Worm (Caenorhabditis elegans) whole organism, L2 larva: ENCODE results near the gene F53B7.7.
A peak's percentile ranks its signal among the peaks of the same experiment; 100 is the strongest.

Source experiments
- C34F6.9 ChIP-seq: fragments of 150-350 bp; optimal IDR thresholded peaks from 2 replicates; lab custom pipeline; 2014; ENCODE audit warnings: missing biosample characterization, missing genetic modification characterization
- R02D3.7 ChIP-seq: fragments of 150-350 bp; optimal IDR thresholded peaks from 2 replicates; lab custom pipeline; 2014; ENCODE audit warnings: missing biosample characterization, missing genetic modification characterization
- Y55F3AM.14 ChIP-seq: fragments of 200-800 bp; sonication (Bioruptor generic); optimal IDR thresholded peaks from 2 replicates; lab custom pipeline; 2018; ENCODE audit warnings: mild to moderate bottlenecking, missing genetic modification characterization, missing compliant biosample characterization
- ZK546.5 ChIP-seq: sonication (generic microtip); optimal IDR thresholded peaks from 2 replicates; lab custom pipeline; 2017; ENCODE audit warnings: missing biosample characterization, missing genetic modification characterization
- alr-1 ChIP-seq: fragments of 150-350 bp; optimal IDR thresholded peaks from 2 replicates; lab custom pipeline; 2014; ENCODE audit warnings: missing biosample characterization, missing genetic modification characterization
- ama-1 ChIP-seq: fragments of 150-350 bp; optimal IDR thresholded peaks from 2 replicates; lab custom pipeline; 2018; ENCODE audit warnings: inconsistent platforms
- blmp-1 ChIP-seq: sonication (generic microtip); optimal IDR thresholded peaks from 2 replicates; lab custom pipeline; 2017; ENCODE audit warnings: missing genetic modification characterization, mild to moderate bottlenecking, missing compliant biosample characterization, antibody characterized with exemption, moderate library complexity; ENCODE audit not compliant: insufficient read depth
- ceh-16 ChIP-seq: fragments of 150-350 bp; optimal IDR thresholded peaks from 2 replicates; lab custom pipeline; 2014; ENCODE audit warnings: missing biosample characterization, missing genetic modification characterization
- ceh-82 ChIP-seq: fragments of 150-350 bp; optimal IDR thresholded peaks from 2 replicates; lab custom pipeline; 2014; ENCODE audit warnings: missing biosample characterization, missing genetic modification characterization
- crh-2 ChIP-seq: sonication (generic microtip); optimal IDR thresholded peaks from 2 replicates; lab custom pipeline; 2017; ENCODE audit warnings: missing biosample characterization, missing genetic modification characterization
- fos-1 ChIP-seq: fragments of 150-350 bp; optimal IDR thresholded peaks from 2 replicates; lab custom pipeline; 2014; ENCODE audit warnings: missing biosample characterization, missing genetic modification characterization
- gmeb-1 ChIP-seq: fragments of 150-350 bp; optimal IDR thresholded peaks from 2 replicates; lab custom pipeline; 2014; ENCODE audit warnings: missing biosample characterization, missing genetic modification characterization
- lsy-2 ChIP-seq, 2 experiments: fragments of 150-350 bp in 1 of 2; sonication (generic microtip) in 1 of 2; optimal IDR thresholded peaks; 2 replicates each; lab custom pipeline; 2014 to 2017; ENCODE audit warnings: missing biosample characterization in 2 of 2, missing genetic modification characterization in 2 of 2
- mab-5 ChIP-seq: fragments of 150-350 bp; optimal IDR thresholded peaks from 2 replicates; lab custom pipeline; 2014; ENCODE audit warnings: missing biosample characterization, missing genetic modification characterization
- mbf-1 ChIP-seq: sonication (generic microtip); optimal IDR thresholded peaks from 2 replicates; lab custom pipeline; 2017; ENCODE audit warnings: missing biosample characterization, missing genetic modification characterization
- nhr-10 ChIP-seq: sonication (generic microtip); optimal IDR thresholded peaks from 2 replicates; lab custom pipeline; 2017; ENCODE audit warnings: missing biosample characterization, missing genetic modification characterization
- nhr-11 ChIP-seq: fragments of 150-350 bp; optimal IDR thresholded peaks from 2 replicates; lab custom pipeline; 2014; ENCODE audit warnings: missing biosample characterization, missing genetic modification characterization
- nhr-12 ChIP-seq: fragments of 150-350 bp; optimal IDR thresholded peaks from 2 replicates; lab custom pipeline; 2014; ENCODE audit warnings: missing biosample characterization, missing genetic modification characterization
- nhr-129 ChIP-seq: fragments of 150-350 bp; optimal IDR thresholded peaks from 2 replicates; lab custom pipeline; 2014; ENCODE audit warnings: missing biosample characterization, missing genetic modification characterization
- nhr-21 ChIP-seq: fragments of 150-350 bp; optimal IDR thresholded peaks from 2 replicates; lab custom pipeline; 2014; ENCODE audit warnings: missing biosample characterization, missing genetic modification characterization
- nhr-23 ChIP-seq: fragments of 150-350 bp; optimal IDR thresholded peaks from 2 replicates; lab custom pipeline; 2014; ENCODE audit warnings: missing biosample characterization, missing genetic modification reagents, missing genetic modification characterization
- nhr-25 ChIP-seq: fragments of 150-350 bp; sonication (generic microtip); optimal IDR thresholded peaks from 3 replicates; lab custom pipeline; 2014; ENCODE audit warnings: missing biosample characterization, missing genetic modification characterization
- nhr-6 ChIP-seq: fragments of 150-350 bp; optimal IDR thresholded peaks from 2 replicates; lab custom pipeline; 2014; ENCODE audit warnings: missing biosample characterization, missing genetic modification characterization
- nhr-77 ChIP-seq: fragments of 150-350 bp; optimal IDR thresholded peaks from 2 replicates; lab custom pipeline; 2014; ENCODE audit warnings: missing biosample characterization, missing genetic modification characterization
- peb-1 ChIP-seq: fragments of 150-350 bp; optimal IDR thresholded peaks from 2 replicates; lab custom pipeline; 2014; ENCODE audit warnings: missing biosample characterization, missing genetic modification characterization
- sem-4 ChIP-seq: fragments of 150-350 bp; optimal IDR thresholded peaks from 2 replicates; lab custom pipeline; 2014; ENCODE audit warnings: missing biosample characterization, missing genetic modification reagents, missing genetic modification characterization
- skn-1 ChIP-seq: sonication (generic microtip); optimal IDR thresholded peaks from 2 replicates; lab custom pipeline; 2017; ENCODE audit warnings: missing biosample characterization, missing genetic modification characterization
- sma-9 ChIP-seq, 2 experiments: fragments of 150-350 bp in 1 of 2; sonication (generic microtip) in 1 of 2; optimal IDR thresholded peaks; 2 replicates each; lab custom pipeline; 2014 to 2016; ENCODE audit warnings: missing genetic modification characterization in 2 of 2, mild to moderate bottlenecking in 1 of 2, missing biosample characterization in 1 of 2, missing compliant biosample characterization in 1 of 2, missing genetic modification reagents in 1 of 2, moderate library complexity in 1 of 2
- unc-55 ChIP-seq: fragments of 150-350 bp; sonication (generic microtip); optimal IDR thresholded peaks from 3 replicates; lab custom pipeline; 2014; ENCODE audit warnings: missing biosample characterization, missing genetic modification reagents, missing genetic modification characterization
- unc-62 ChIP-seq: fragments of 150-350 bp; optimal IDR thresholded peaks from 2 replicates; lab custom pipeline; 2014; ENCODE audit warnings: missing biosample characterization, missing genetic modification reagents, missing genetic modification characterization
- zag-1 ChIP-seq: fragments of 150-350 bp; optimal IDR thresholded peaks from 2 replicates; lab custom pipeline; 2014; ENCODE audit warnings: missing biosample characterization, missing genetic modification characterization
- ztf-1 ChIP-seq: fragments of 200-800 bp; sonication (Bioruptor generic); conservative IDR thresholded peaks from 2 replicates; pipeline ENCODE4 v1.3.6; 2022; ENCODE audit warnings: missing genetic modification characterization, missing compliant biosample characterization
- ztf-11 ChIP-seq: sonication (generic microtip); optimal IDR thresholded peaks from 2 replicates; lab custom pipeline; 2017; ENCODE audit warnings: missing biosample characterization, missing genetic modification characterization
- ztf-4 ChIP-seq: fragments of 150-350 bp; optimal IDR thresholded peaks from 2 replicates; lab custom pipeline; 2014; ENCODE audit warnings: missing biosample characterization, missing genetic modification characterization

F53B7.7 gene

DNA sequence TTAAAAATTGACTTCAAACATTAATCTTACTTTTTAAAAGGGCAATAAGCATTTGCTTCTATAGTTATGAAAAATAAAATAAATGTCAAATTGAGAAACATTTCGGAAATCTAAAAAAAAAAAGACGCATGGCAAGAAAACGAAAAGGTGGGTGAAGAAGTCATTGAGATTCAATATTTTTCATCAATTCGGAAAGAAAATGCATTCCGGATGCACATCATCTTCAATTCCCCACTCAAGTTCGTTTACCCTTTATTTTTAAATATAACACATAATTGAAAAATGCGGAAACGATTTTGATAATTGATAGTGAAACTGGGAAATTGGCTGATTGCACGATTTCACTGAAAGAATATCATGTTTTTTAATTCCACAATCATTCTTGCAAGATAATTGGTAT, 3.5 kb downstream of the F53B7.7 start, which contains the start of gene F53B7.4:
TSS of gene F53B7.4 (minus strand) at position 101 of the 400 bp plus-strand sequence.
- TF ChIP-seq ztf-11 (tag; lab: Kevin White, UChicago) (no peak), nhr-10 (tag; lab: Kevin White, UChicago) (no peak), sma-9 (GFP tag; optimal IDR thresholded peaks at IDR 0.05; lab: Kevin White, UChicago) (no peak), sma-9 (tag; optimal IDR thresholded peaks at IDR 0.05; lab: Kevin White, UChicago) (no peak), fos-1 (tag; lab: Kevin White, UChicago) (no peak), nhr-23 (tag; lab: Kevin White, UChicago) (no peak), ceh-16 (tag; lab: Kevin White, UChicago) (no peak), skn-1 (tag; lab: Kevin White, UChicago) (no peak), ama-1 (no peak), nhr-6 (no peak)

DNA sequence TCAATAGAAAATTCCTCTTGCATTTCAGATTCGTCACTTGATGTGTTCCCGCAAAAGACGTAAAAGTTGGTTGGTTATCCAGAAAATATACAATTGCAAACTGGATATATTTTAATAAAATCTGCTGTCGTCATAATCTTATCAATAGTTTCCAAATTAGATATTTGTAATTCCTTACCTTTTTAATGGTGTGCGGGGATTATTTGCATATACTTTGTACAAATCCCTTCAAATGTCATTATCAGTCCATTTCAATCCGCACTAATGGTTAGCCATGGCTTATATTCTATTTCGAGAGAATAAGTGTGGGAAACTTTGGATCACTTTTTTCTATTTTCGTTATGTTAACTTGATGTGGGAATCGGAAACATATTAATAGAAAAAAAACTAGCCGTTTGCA, 5.2 kb downstream of the F53B7.7 start:
- no peak for TF ChIP-seq nhr-23 (tag; lab: Kevin White, UChicago)
- TF ChIP-seq blmp-1: no peak
- no peak for TF ChIP-seq Y55F3AM.14
- no peak for TF ChIP-seq crh-2 (tag; lab: Kevin White, UChicago)
- TF ChIP-seq peb-1 (tag; lab: Kevin White, UChicago): no peak
- no peak for TF ChIP-seq unc-55 (GFP tag; lab: Kevin White, UChicago)
- TF ChIP-seq nhr-25: no peak
- TF ChIP-seq nhr-129: no peak
- no peak for TF ChIP-seq alr-1 (tag; lab: Kevin White, UChicago)
- TF ChIP-seq nhr-11 (tag; lab: Kevin White, UChicago): no peak
- TF ChIP-seq skn-1 (tag; lab: Kevin White, UChicago): no peak
- TF ChIP-seq sma-9 (GFP tag; optimal IDR thresholded peaks at IDR 0.05; lab: Kevin White, UChicago): no peak
- no peak for TF ChIP-seq sma-9 (tag; optimal IDR thresholded peaks at IDR 0.05; lab: Kevin White, UChicago)
- TF ChIP-seq sem-4 (tag; lab: Kevin White, UChicago): no peak
- no peak for TF ChIP-seq nhr-21 (tag; lab: Kevin White, UChicago)

DNA sequence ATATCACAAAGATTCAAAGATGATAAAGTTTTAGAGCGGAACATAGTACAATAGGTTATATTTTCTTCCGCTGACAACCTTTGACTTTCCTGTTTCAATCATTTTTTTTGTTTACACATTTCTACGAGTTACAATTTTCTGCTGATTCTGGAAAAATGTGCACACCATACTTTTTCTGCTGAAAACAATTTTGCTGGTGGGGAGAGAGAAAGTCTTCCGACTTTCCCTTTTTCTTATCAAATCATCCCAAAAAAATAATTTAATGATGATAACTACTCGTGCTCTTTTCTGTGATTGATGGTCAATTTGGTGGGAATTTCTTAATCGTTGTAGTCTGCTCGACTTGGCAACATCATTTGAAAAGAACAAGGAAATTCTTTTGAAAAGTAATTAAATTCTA, 8.8 kb downstream of the F53B7.7 start:
- TF ChIP-seq nhr-23 (tag; lab: Kevin White, UChicago) (no peak), fos-1 (tag; lab: Kevin White, UChicago) (peak; percentile 25), blmp-1 (peak; percentile 11), skn-1 (tag; lab: Kevin White, UChicago) (no peak), ceh-16 (tag; lab: Kevin White, UChicago) (no peak), nhr-12 (tag; lab: Kevin White, UChicago) (no peak), unc-62 (GFP tag; lab: Kevin White, UChicago) (no peak), ztf-11 (tag; lab: Kevin White, UChicago) (no peak), gmeb-1 (no peak)

DNA sequence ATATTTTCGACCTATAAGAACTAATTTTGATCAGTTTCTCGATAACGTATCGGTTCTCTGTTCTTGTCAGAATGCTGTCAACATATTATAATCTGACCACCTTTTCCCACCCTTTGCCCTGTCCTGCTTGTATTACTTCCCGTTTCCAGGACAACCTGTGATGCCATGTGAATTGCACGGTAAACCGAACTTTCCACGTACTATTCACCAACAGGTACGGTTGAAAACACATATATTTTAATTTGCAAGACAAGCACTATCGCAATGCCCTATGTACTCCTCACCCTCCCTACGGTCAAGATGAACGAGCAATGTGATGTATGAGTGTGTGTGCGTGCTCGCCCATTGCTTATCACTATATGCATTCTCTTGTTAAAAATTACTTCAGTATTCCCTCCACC, 10.2 kb downstream of the F53B7.7 start:
- TF ChIP-seq nhr-129 (no peak), C34F6.9 (tag; lab: Kevin White, UChicago) (no peak), crh-2 (tag; lab: Kevin White, UChicago) (no peak), sem-4 (tag; lab: Kevin White, UChicago) (no peak), nhr-6 (no peak), blmp-1 (no peak), fos-1 (tag; lab: Kevin White, UChicago) (peak; percentile 65), ztf-1 (GFP tag; lab: Robert Waterston, UW) (no peak), sma-9 (GFP tag; optimal IDR thresholded peaks at IDR 0.05; lab: Kevin White, UChicago) (peak; percentile 32), sma-9 (tag; optimal IDR thresholded peaks at IDR 0.05; lab: Kevin White, UChicago) (no peak)

DNA sequence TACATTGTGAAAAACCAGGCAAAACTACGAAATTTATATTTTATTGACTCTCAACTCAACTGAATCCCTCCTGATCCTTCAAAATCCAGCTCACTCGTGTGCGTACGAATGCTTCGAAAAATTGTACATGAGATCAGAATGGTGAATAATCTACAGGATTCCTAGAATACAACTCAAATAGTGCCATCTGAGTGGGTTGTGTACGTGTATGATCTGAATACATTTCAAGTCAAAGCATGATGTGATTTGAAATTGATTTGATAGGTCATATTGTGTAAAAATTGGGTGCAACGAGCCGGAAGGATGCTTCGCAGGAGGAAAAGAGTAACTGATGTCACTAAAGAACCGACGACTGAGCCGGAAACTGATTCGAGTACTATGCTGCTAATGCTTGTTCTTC, 11.9 kb downstream of the F53B7.7 start:
- TF ChIP-seq ZK546.5 (tag; lab: Kevin White, UChicago): no peak
- peak; percentile 32 for TF ChIP-seq nhr-21 (tag; lab: Kevin White, UChicago)
- TF ChIP-seq zag-1 (tag; lab: Kevin White, UChicago): no peak
- no peak for TF ChIP-seq ztf-4 (tag; lab: Kevin White, UChicago)

DNA sequence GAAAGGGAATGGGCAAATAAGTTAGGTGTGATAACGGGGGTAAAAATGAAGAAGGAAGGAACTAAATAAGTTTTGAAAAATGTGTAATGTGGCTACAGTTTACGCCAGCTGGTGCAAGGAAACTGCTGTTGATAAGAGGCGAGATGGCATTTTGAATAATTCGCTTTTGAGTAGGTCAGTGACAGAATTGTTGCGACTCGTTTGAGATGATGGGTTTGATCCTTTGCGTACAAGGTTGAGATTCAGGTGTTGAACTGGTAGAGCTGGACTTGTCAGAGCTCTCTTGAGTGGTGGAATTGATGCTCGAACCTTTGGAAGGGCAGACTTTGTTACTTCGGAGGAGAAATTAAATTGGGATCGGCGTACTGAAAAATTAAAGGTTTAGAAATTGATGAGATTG, 12.9 kb downstream of the F53B7.7 start:
- no peak for TF ChIP-seq nhr-77 (tag; lab: Kevin White, UChicago)
- no peak for TF ChIP-seq lsy-2 (tag; optimal IDR thresholded peaks at IDR 0.05; lab: Kevin White, UChicago)
- TF ChIP-seq R02D3.7 (tag; lab: Kevin White, UChicago): no peak
- no peak for TF ChIP-seq mab-5 (tag; lab: Kevin White, UChicago)
- no peak for TF ChIP-seq ceh-82 (tag; lab: Kevin White, UChicago)
- no peak for TF ChIP-seq mbf-1 (tag; lab: Kevin White, UChicago)
- no peak for TF ChIP-seq unc-62 (GFP tag; lab: Kevin White, UChicago)
- no peak for TF ChIP-seq unc-55 (GFP tag; lab: Kevin White, UChicago)
